Fruit fly (Drosophila melanogaster): Measurements from ENCODE around the gene eff.
A peak's percentile ranks its signal among the peaks of the same experiment; 100 is the strongest.

Gene eff

DNA sequence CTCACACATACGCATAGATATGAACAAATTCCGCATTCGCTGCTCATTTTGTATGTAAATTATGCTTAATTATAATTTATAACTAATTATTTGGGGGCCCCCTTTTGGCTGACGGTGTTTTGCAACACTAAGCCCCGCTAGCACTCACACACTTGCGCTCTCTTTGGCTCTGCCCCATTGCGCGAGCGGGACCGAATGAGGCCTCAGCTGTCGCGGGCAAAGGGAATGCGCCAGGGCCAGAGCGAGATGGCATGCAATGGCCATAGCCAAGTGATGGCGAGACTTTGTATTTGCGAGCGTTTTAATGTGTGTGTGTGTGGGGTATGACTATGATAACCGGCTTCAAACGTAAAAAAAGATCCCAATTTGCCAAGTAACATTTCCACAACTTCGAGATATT lies 2.0 kb downstream of the eff start (continued):
- no peak for TF ChIP-seq CG1529 (GFP tag; optimal IDR thresholded peaks at IDR 0.05)
- no peak for TF ChIP-seq CG10959 (GFP tag; IDR thresholded peaks at IDR 0.05)
- TF ChIP-seq ac (GFP tag; optimal IDR thresholded peaks at IDR 0.05) = no peak
- peak; percentile 62 for TF ChIP-seq sqz (GFP tag; optimal IDR thresholded peaks at IDR 0.05)
- TF ChIP-seq Dll (GFP tag; IDR thresholded peaks at IDR 0.05; ENCODE audit: partially characterized antibody) = peak; percentile 27; the same call in 1 of the 4 replicates
- no peak for TF ChIP-seq slou (GFP tag; optimal IDR thresholded peaks at IDR 0.05)
- TF ChIP-seq crc (GFP tag; optimal IDR thresholded peaks at IDR 0.05) = no peak
- TF ChIP-seq chinmo (GFP tag; IDR thresholded peaks at IDR 0.05; ENCODE audit: partially characterized antibody) = peak; percentile 92
- TF ChIP-seq D19A (tag; optimal IDR thresholded peaks at IDR 0.05) = no peak
- no peak for TF ChIP-seq Max (GFP tag; optimal IDR thresholded peaks at IDR 0.05)
- no peak for TF ChIP-seq lov (optimal IDR thresholded peaks at IDR 0.05)
- no peak for TF ChIP-seq lov (GFP tag; IDR thresholded peaks at IDR 0.05)
- peak; percentile 63 for TF ChIP-seq CG34376 (GFP tag; optimal IDR thresholded peaks at IDR 0.05)
- TF ChIP-seq pum (GFP tag; optimal IDR thresholded peaks at IDR 0.05) = no peak
- TF ChIP-seq CG15479 (GFP tag; optimal IDR thresholded peaks at IDR 0.05) = peak; percentile 42
- no peak for TF ChIP-seq CG13624 (GFP tag; optimal IDR thresholded peaks at IDR 0.05)
- TF ChIP-seq pho (GFP tag; optimal IDR thresholded peaks at IDR 0.05) = peak; percentile 20
- TF ChIP-seq bowl (GFP tag; IDR thresholded peaks at IDR 0.05) = no peak
- TF ChIP-seq dan (GFP tag; IDR thresholded peaks at IDR 0.05) = no peak
- peak; percentile 33 for TF ChIP-seq gcm (GFP tag; optimal IDR thresholded peaks at IDR 0.05)
- TF ChIP-seq CG10543 (GFP tag; optimal IDR thresholded peaks at IDR 0.05) = peak; percentile 96
- no peak for TF ChIP-seq peb (GFP tag; IDR thresholded peaks at IDR 0.05)
- TF ChIP-seq ERR (GFP tag; optimal IDR thresholded peaks at IDR 0.05) = no peak
- TF ChIP-seq Aef1 (GFP tag; IDR thresholded peaks at IDR 0.05) = no peak
- TF ChIP-seq Side (GFP tag; optimal IDR thresholded peaks at IDR 0.05) = peak; percentile 37
- no peak for TF ChIP-seq Hr51 (GFP tag; optimal IDR thresholded peaks at IDR 0.05)
- TF ChIP-seq CG10462 (GFP tag; optimal IDR thresholded peaks at IDR 0.05) = no peak
- TF ChIP-seq CG30020 (tag; optimal IDR thresholded peaks at IDR 0.05) = no peak
- peak; percentile 11 for TF ChIP-seq CG12155 (GFP tag; optimal IDR thresholded peaks at IDR 0.05)
- TF ChIP-seq bsh (GFP tag; optimal IDR thresholded peaks at IDR 0.05) = no peak
- peak; percentile 59 for TF ChIP-seq pfk (GFP tag; optimal IDR thresholded peaks at IDR 0.05)
- TF ChIP-seq so (GFP tag; IDR thresholded peaks at IDR 0.05) = no peak
- TF ChIP-seq CG9817 (tag; optimal IDR thresholded peaks at IDR 0.05) = no peak
- TF ChIP-seq CG1024 (GFP tag; IDR thresholded peaks at IDR 0.05) = no peak
- TF ChIP-seq ase (GFP tag; IDR thresholded peaks at IDR 0.05) = no peak
- no peak for TF ChIP-seq CG9797 (GFP tag; optimal IDR thresholded peaks at IDR 0.05)
- TF ChIP-seq CG2120 (GFP tag; optimal IDR thresholded peaks at IDR 0.05) = no peak
- TF ChIP-seq bab2 (GFP tag; optimal IDR thresholded peaks at IDR 0.05) = no peak
- peak; percentile 91 for TF ChIP-seq sd (tag; optimal IDR thresholded peaks at IDR 0.05)
- peak; percentile 44; the same call in 1 of the 3 replicates for TF ChIP-seq CG6791 (GFP tag; IDR thresholded peaks at IDR 0.05; ENCODE audit: partially characterized antibody)
- TF ChIP-seq lilli (GFP tag; optimal IDR thresholded peaks at IDR 0.05) = no peak
- no peak for TF ChIP-seq bigmax (GFP tag; optimal IDR thresholded peaks at IDR 0.05)
- TF ChIP-seq crol (GFP tag; IDR thresholded peaks at IDR 0.05) = peak; percentile 62
- no peak for TF ChIP-seq Mes4 (GFP tag; optimal IDR thresholded peaks at IDR 0.05)
- no peak for TF ChIP-seq CG13123 (GFP tag; optimal IDR thresholded peaks at IDR 0.05)
- peak; percentile 38 for TF ChIP-seq pros (GFP tag; optimal IDR thresholded peaks at IDR 0.05)
- no peak for TF ChIP-seq CG9437 (GFP tag; optimal IDR thresholded peaks at IDR 0.05)
- peak; percentile 87 for TF ChIP-seq B-H2 (GFP tag; optimal IDR thresholded peaks at IDR 0.05)
- peak; percentile 8 for TF ChIP-seq CG3281 (GFP tag; optimal IDR thresholded peaks at IDR 0.05)
- TF ChIP-seq MESR4 (GFP tag; optimal IDR thresholded peaks at IDR 0.05) = peak; percentile 16
- TF ChIP-seq H15 (GFP tag; IDR thresholded peaks at IDR 0.05) = no peak
- TF ChIP-seq CG3995 (GFP tag; optimal IDR thresholded peaks at IDR 0.05) = no peak

All from whole organism, embryonic.